Worm (Caenorhabditis elegans) whole organism, young adult: ENCODE measurements around the gene Y51H7C.1.

ENCODE experiments used
- ZK185.1 ChIP-seq: sonication (generic microtip); optimal IDR thresholded peaks from 2 replicates; lab custom pipeline; 2016; ENCODE audit warnings: mild to moderate bottlenecking, missing genetic modification characterization, missing compliant biosample characterization; ENCODE audit not compliant: poor library complexity, severe bottlenecking
- ccch-3 ChIP-seq: fragments of 200-800 bp; sonication (Bioruptor generic); optimal IDR thresholded peaks from 2 replicates; lab custom pipeline; 2018; ENCODE audit warnings: mild to moderate bottlenecking, missing genetic modification characterization, missing compliant biosample characterization
- nfya-1 ChIP-seq: sonication (generic microtip); optimal IDR thresholded peaks from 2 replicates; lab custom pipeline; 2017; ENCODE audit warnings: antibody characterized with exemption, missing compliant biosample characterization, missing genetic modification characterization, borderline replicate concordance; ENCODE audit not compliant: insufficient read depth
- pha-4 ChIP-seq: fragments of 150-350 bp; sonication (generic microtip); optimal IDR thresholded peaks from 2 replicates; lab custom pipeline; 2014; ENCODE audit warnings: missing biosample characterization, missing genetic modification reagents, missing genetic modification characterization
- snpc-4 ChIP-seq, 5 experiments: fragments of 150-350 bp in 1 of 5; sonication (generic microtip) in 4 of 5; optimal IDR thresholded peaks; 2 replicates each; lab custom pipeline; 2014 to 2018; ENCODE audit warnings: missing genetic modification characterization in 5 of 5, missing biosample characterization in 3 of 5, antibody characterized with exemption in 2 of 5, mild to moderate bottlenecking in 2 of 5, missing compliant biosample characterization in 2 of 5, missing genotype in 2 of 5, moderate library complexity in 2 of 5, missing genetic modification reagents in 1 of 5

DNA sequence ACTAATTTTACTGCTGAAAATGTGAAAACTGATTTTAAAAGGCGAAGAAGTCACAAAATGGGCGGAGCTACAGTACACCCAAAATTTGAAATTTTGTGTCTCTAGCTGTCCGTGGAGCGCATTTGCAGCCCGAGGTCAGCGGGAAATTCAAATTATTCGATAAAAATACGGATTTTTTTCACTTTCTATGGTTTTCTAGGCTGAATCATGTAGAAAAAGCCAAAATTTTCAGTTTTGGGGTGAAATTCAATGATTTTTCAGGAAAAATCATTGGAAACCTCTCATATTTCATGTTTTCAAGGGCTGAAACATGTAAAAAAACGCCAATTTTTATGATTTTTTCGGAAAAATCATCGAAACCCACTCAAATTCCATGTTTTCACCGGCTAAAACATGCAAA lies 23.3 kb downstream of the Y51H7C.1 start:
- TF ChIP-seq snpc-4 (GFP tag; optimal IDR thresholded peaks at IDR 0.05; lab: Kevin White, UChicago) (no peak), snpc-4 (tag; optimal IDR thresholded peaks at IDR 0.05; lab: Kevin White, UChicago) (no peak), nfya-1 (tag; lab: Kevin White, UChicago) (no peak), pha-4 (no peak), ZK185.1 (no peak), ccch-3 (GFP tag; lab: Kevin White, UChicago) (no peak)
